Worm (Caenorhabditis elegans) whole organism, L4 larva: ENCODE results near the gene H23N18.5.

Experiments
- D1046.2 ChIP-seq: fragments of 200-800 bp; sonication (Bioruptor generic); IDR thresholded peaks from 2 replicates; pipeline ENCODE4 v1.3.6; 2022; ENCODE audit warnings: missing genetic modification characterization, missing compliant biosample characterization
- F10B5.3 ChIP-seq: sonication (generic microtip); optimal IDR thresholded peaks from 2 replicates; lab custom pipeline; 2016; ENCODE audit warnings: mild to moderate bottlenecking, missing genetic modification characterization, missing compliant biosample characterization
- F26F4.8 ChIP-seq: fragments of 200-800 bp; sonication (Bioruptor generic); conservative IDR thresholded peaks from 2 replicates; pipeline ENCODE4 v1.3.6; 2022; ENCODE audit warnings: missing genetic modification characterization, missing compliant biosample characterization
- F49E8.2 ChIP-seq: sonication (generic microtip); optimal IDR thresholded peaks from 2 replicates; lab custom pipeline; 2016; ENCODE audit warnings: missing compliant biosample characterization, mild to moderate bottlenecking, missing genetic modification characterization, borderline replicate concordance
- T20F7.1 ChIP-seq: fragments of 200-800 bp; sonication (Bioruptor generic); optimal IDR thresholded peaks from 2 replicates; lab custom pipeline; 2018; ENCODE audit warnings: mild to moderate bottlenecking, missing genetic modification characterization, missing compliant biosample characterization
- Y48G9A.11 ChIP-seq: fragments of 200-800 bp; sonication (Bioruptor generic); IDR thresholded peaks from 2 replicates; pipeline ENCODE4 v1.3.6; 2022; ENCODE audit warnings: missing genetic modification reagents, missing genetic modification characterization, missing compliant biosample characterization
- Y5F2A.4 ChIP-seq: fragments of 200-800 bp; sonication (Bioruptor generic); optimal IDR thresholded peaks from 2 replicates; lab custom pipeline; 2018; ENCODE audit warnings: mild to moderate bottlenecking, missing genetic modification characterization, missing compliant biosample characterization
- ama-1 ChIP-seq: fragments of 150-350 bp; optimal IDR thresholded peaks from 2 replicates; lab custom pipeline; 2014; ENCODE audit warnings: inconsistent platforms, mixed read lengths
- ceh-28 ChIP-seq: fragments of 150-350 bp; optimal IDR thresholded peaks from 2 replicates; lab custom pipeline; 2014; ENCODE audit warnings: missing biosample characterization, missing genetic modification reagents, missing genetic modification characterization
- ceh-32 ChIP-seq: sonication (generic microtip); optimal IDR thresholded peaks from 2 replicates; lab custom pipeline; 2016; ENCODE audit warnings: mild to moderate bottlenecking, missing genetic modification characterization, missing compliant biosample characterization; ENCODE audit not compliant: poor library complexity
- daf-19 ChIP-seq: fragments of 200-800 bp; sonication (Bioruptor generic); conservative IDR thresholded peaks from 2 replicates; pipeline ENCODE4 v1.3.6; 2022; ENCODE audit warnings: missing genetic modification characterization, missing compliant biosample characterization
- daf-8 ChIP-seq: fragments of 200-800 bp; sonication (Bioruptor generic); IDR thresholded peaks from 2 replicates; pipeline ENCODE4 v1.3.6; 2022; ENCODE audit warnings: missing genetic modification characterization, missing compliant biosample characterization
- dve-1 ChIP-seq: sonication (generic microtip); optimal IDR thresholded peaks from 2 replicates; lab custom pipeline; 2017; ENCODE audit warnings: antibody characterized with exemption, mild to moderate bottlenecking, missing genetic modification characterization, missing compliant biosample characterization; ENCODE audit not compliant: insufficient read depth
- egl-43 ChIP-seq: fragments of 200-800 bp; sonication (Bioruptor generic); IDR thresholded peaks from 2 replicates; pipeline ENCODE4 v1.3.6; 2022; ENCODE audit warnings: missing genetic modification reagents, missing genetic modification characterization, missing compliant biosample characterization
- fos-1 ChIP-seq: fragments of 150-350 bp; optimal IDR thresholded peaks from 2 replicates; lab custom pipeline; 2014; ENCODE audit warnings: missing biosample characterization, missing genetic modification characterization
- hlh-30 ChIP-seq: sonication (generic microtip); optimal IDR thresholded peaks from 2 replicates; lab custom pipeline; 2017; ENCODE audit warnings: antibody characterized with exemption, mild to moderate bottlenecking, missing genetic modification characterization, missing compliant biosample characterization; ENCODE audit not compliant: insufficient read depth
- jun-1 ChIP-seq: fragments of 150-350 bp; optimal IDR thresholded peaks from 2 replicates; lab custom pipeline; 2014; ENCODE audit warnings: missing biosample characterization, missing genetic modification reagents, missing genetic modification characterization
- lin-38 ChIP-seq: fragments of 200-800 bp; sonication (Bioruptor generic); IDR thresholded peaks from 2 replicates; pipeline ENCODE4 v1.3.6; 2022; ENCODE audit warnings: missing genetic modification reagents, missing genetic modification characterization, missing compliant biosample characterization
- lin-39 ChIP-seq: fragments of 150-350 bp; optimal IDR thresholded peaks from 2 replicates; lab custom pipeline; 2014; ENCODE audit warnings: missing biosample characterization, missing genetic modification reagents, missing genetic modification characterization
- lsy-2 ChIP-seq, 2 experiments: fragments of 150-350 bp in 1 of 2; sonication (generic microtip) in 1 of 2; optimal IDR thresholded peaks; 2 replicates each; lab custom pipeline; 2014 to 2017; ENCODE audit warnings: missing biosample characterization in 2 of 2, missing genetic modification characterization in 2 of 2
- mep-1 ChIP-seq: fragments of 150-350 bp; sonication (generic microtip); optimal IDR thresholded peaks from 3 replicates; lab custom pipeline; 2014; ENCODE audit warnings: missing biosample characterization, missing genetic modification characterization
- mes-2 ChIP-seq: sonication (generic microtip); optimal IDR thresholded peaks from 2 replicates; lab custom pipeline; 2016; ENCODE audit warnings: missing genotype, mild to moderate bottlenecking, missing genetic modification characterization, missing compliant biosample characterization; ENCODE audit not compliant: poor library complexity, severe bottlenecking
- nhr-10 ChIP-seq: fragments of 150-350 bp; optimal IDR thresholded peaks from 2 replicates; lab custom pipeline; 2014; ENCODE audit warnings: missing biosample characterization, missing genetic modification characterization
- nhr-25 ChIP-seq: sonication (generic microtip); optimal IDR thresholded peaks from 2 replicates; lab custom pipeline; 2017; ENCODE audit warnings: missing genetic modification characterization, mild to moderate bottlenecking, missing compliant biosample characterization, antibody characterized with exemption, moderate library complexity, borderline replicate concordance; ENCODE audit not compliant: insufficient read depth
- nhr-42 ChIP-seq: fragments of 200-800 bp; sonication (Bioruptor generic); IDR thresholded peaks from 2 replicates; pipeline ENCODE4 v1.3.6; 2022; ENCODE audit warnings: missing genetic modification characterization, missing compliant biosample characterization
- pha-4 ChIP-seq, 2 experiments: fragments of 150-350 bp in 1 of 2; fragments of 200-800 bp in 1 of 2; sonication (Bioruptor generic) in 1 of 2; IDR thresholded peaks in 1 of 2; optimal IDR thresholded peaks in 1 of 2; 2 replicates each; pipeline versions ENCODE4 v1.3.6 to Lab custom; 2014 to 2022; ENCODE audit warnings: missing genetic modification characterization in 2 of 2, missing genetic modification reagents in 2 of 2, missing biosample characterization in 1 of 2, missing compliant biosample characterization in 1 of 2
- php-3 ChIP-seq: fragments of 200-800 bp; sonication (Bioruptor generic); IDR thresholded peaks from 2 replicates; pipeline ENCODE4 v1.3.6; 2022; ENCODE audit warnings: missing genetic modification reagents, missing genetic modification characterization, missing compliant biosample characterization
- sdz-12 ChIP-seq: fragments of 200-800 bp; sonication (Bioruptor generic); optimal IDR thresholded peaks from 2 replicates; lab custom pipeline; 2018; ENCODE audit warnings: mild to moderate bottlenecking, missing genetic modification characterization, missing compliant biosample characterization
- skn-1 ChIP-seq: fragments of 150-350 bp; optimal IDR thresholded peaks from 2 replicates; lab custom pipeline; 2014; ENCODE audit warnings: missing biosample characterization, missing genetic modification characterization
- snpc-1.2 ChIP-seq: fragments of 200-800 bp; sonication (Bioruptor generic); IDR thresholded peaks from 2 replicates; pipeline ENCODE4 v1.3.6; 2022; ENCODE audit warnings: missing genetic modification reagents, missing genetic modification characterization, missing compliant biosample characterization
- snpc-4 ChIP-seq: fragments of 150-350 bp; optimal IDR thresholded peaks from 2 replicates; lab custom pipeline; 2014; ENCODE audit warnings: missing biosample characterization, missing genetic modification characterization
- tra-1 ChIP-seq: fragments of 200-800 bp; sonication (Bioruptor generic); IDR thresholded peaks from 2 replicates; pipeline ENCODE4 v1.3.6; 2022; ENCODE audit warnings: missing genetic modification reagents, missing genetic modification characterization, missing compliant biosample characterization
- unc-62 ChIP-seq, 3 experiments: fragments of 150-350 bp in 1 of 3; sonication (generic microtip); optimal IDR thresholded peaks in 2 of 3; peaks in 1 of 3; 1 replicate in 1 of 3; 2 replicates in 2 of 3; lab custom pipeline; 2014 to 2017; ENCODE audit warnings: missing biosample characterization in 3 of 3, missing genetic modification characterization in 3 of 3, missing genetic modification reagents in 3 of 3, missing genotype in 1 of 3
- zip-2 ChIP-seq: fragments of 150-350 bp; optimal IDR thresholded peaks from 2 replicates; lab custom pipeline; 2014; ENCODE audit warnings: missing biosample characterization, missing genetic modification characterization
- ztf-11 ChIP-seq: fragments of 150-350 bp; optimal IDR thresholded peaks from 2 replicates; lab custom pipeline; 2014; ENCODE audit warnings: missing biosample characterization, missing genetic modification characterization
- ztf-7 ChIP-seq: fragments of 150-350 bp; optimal IDR thresholded peaks from 2 replicates; lab custom pipeline; 2014; ENCODE audit warnings: missing biosample characterization, missing genetic modification characterization

H23N18.5 gene

ce11 chrV:4870627-4871026 is 41.6 kb downstream of the H23N18.5 start:
- TF ChIP-seq T20F7.1 (GFP tag; lab: Kevin White, UChicago) (no peak), snpc-1.2 (GFP tag; lab: Robert Waterston, UW) (no peak), F26F4.8 (no peak), sdz-12 (GFP tag; lab: Kevin White, UChicago) (no peak), snpc-4 (tag; lab: Kevin White, UChicago) (no peak), F10B5.3 (tag; lab: Kevin White, UChicago) (no peak), ztf-7 (tag; lab: Kevin White, UChicago) (no peak), pha-4 (GFP tag; IDR thresholded peaks at IDR 0.05; lab: Robert Waterston, UW) (no peak), pha-4 (tag; optimal IDR thresholded peaks at IDR 0.05; lab: Kevin White, UChicago) (no peak), hlh-30 (no peak), ztf-11 (no peak), lin-39 (tag; lab: Kevin White, UChicago) (no peak), nhr-42 (GFP tag; lab: Robert Waterston, UW) (no peak), lin-38 (no peak), tra-1 (no peak)

- TF ChIP-seq lsy-2 (tag; optimal IDR thresholded peaks at IDR 0.05; lab: Kevin White, UChicago) (no peak), sdz-12 (GFP tag; lab: Kevin White, UChicago) (no peak), ceh-32 (tag; lab: Kevin White, UChicago) (no peak), zip-2 (tag; lab: Kevin White, UChicago) (no peak), nhr-42 (GFP tag; lab: Robert Waterston, UW) (no peak), nhr-10 (tag; lab: Kevin White, UChicago) (no peak), egl-43 (GFP tag; lab: Robert Waterston, UW) (no peak), hlh-30 (no peak), F49E8.2 (tag; lab: Kevin White, UChicago) (no peak), pha-4 (GFP tag; IDR thresholded peaks at IDR 0.05; lab: Robert Waterston, UW) (no peak), pha-4 (tag; optimal IDR thresholded peaks at IDR 0.05; lab: Kevin White, UChicago) (no peak), unc-62 (GFP tag; optimal IDR thresholded peaks at IDR 0.05 in 1 of 2; lab: Kevin White, UChicago) (no peak), unc-62 (tag; optimal IDR thresholded peaks at IDR 0.05; lab: Kevin White, UChicago) (no peak), skn-1 (tag; lab: Kevin White, UChicago) (no peak), D1046.2 (no peak)
Observed at ce11 chrV:4868698-4869097, 43.5 kb downstream of the H23N18.5 start.

DNA sequence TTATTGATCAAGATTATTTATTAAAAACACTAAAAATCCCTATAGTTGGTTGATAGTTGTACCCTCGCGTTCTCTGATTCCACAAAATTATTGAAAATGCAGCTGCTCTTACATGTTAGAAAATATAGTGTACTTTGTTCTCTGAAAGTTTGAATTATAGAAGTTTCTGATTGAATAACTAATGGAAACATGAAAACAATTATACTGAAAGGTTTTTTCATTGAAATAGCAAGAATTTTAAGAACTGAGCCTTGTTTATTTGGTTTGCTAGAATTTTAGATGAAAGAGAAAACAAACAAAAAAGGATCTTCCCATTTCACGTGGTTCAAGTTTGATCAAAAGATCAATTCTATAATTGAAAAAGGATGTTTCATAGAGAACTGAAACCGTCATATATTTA is 44.6 kb downstream of the H23N18.5 start:
- TF ChIP-seq D1046.2 = no peak
- TF ChIP-seq Y48G9A.11 (GFP tag; lab: Robert Waterston, UW) = no peak
- no peak for TF ChIP-seq daf-8 (GFP tag; lab: Robert Waterston, UW)
- no peak for TF ChIP-seq dve-1
- TF ChIP-seq lin-39 (tag; lab: Kevin White, UChicago) = no peak
- TF ChIP-seq F10B5.3 (tag; lab: Kevin White, UChicago) = no peak
- no peak for TF ChIP-seq daf-19 (GFP tag; lab: Robert Waterston, UW)
- TF ChIP-seq mes-2 (tag; lab: Kevin White, UChicago) = no peak
- TF ChIP-seq mep-1 = no peak
- no peak for TF ChIP-seq nhr-25 (tag; lab: Kevin White, UChicago)
- TF ChIP-seq Y5F2A.4 = no peak
- no peak for TF ChIP-seq php-3 (GFP tag; lab: Robert Waterston, UW)
- TF ChIP-seq ceh-28 (tag; lab: Kevin White, UChicago) = no peak
- no peak for TF ChIP-seq zip-2 (tag; lab: Kevin White, UChicago)
- TF ChIP-seq skn-1 (tag; lab: Kevin White, UChicago) = no peak
- no peak for TF ChIP-seq jun-1
- TF ChIP-seq fos-1 (tag; lab: Kevin White, UChicago) = no peak
- TF ChIP-seq ama-1 (lab: Kevin White, UChicago) = no peak
